Fruit fly (Drosophila melanogaster) whole organism, embryonic: ENCODE measurements around the gene Tengl3.

ENCODE experiments used
- Aef1 ChIP-seq: fragments of 200-800 bp; sonication (Bioruptor generic); IDR thresholded peaks from 3 replicates; pipeline ENCODE4 v1.3.6; 2022; ENCODE audit warnings: missing biosample characterization, missing genetic modification characterization
- CG3281 ChIP-seq: fragments of 200-800 bp; sonication (Bioruptor generic); optimal IDR thresholded peaks from 3 replicates; lab custom pipeline; 2017; ENCODE audit warnings: missing biosample characterization, mild to moderate bottlenecking, missing genetic modification characterization
- Camta ChIP-seq: fragments of 200-800 bp; sonication (Bioruptor generic); optimal IDR thresholded peaks from 2 replicates; lab custom pipeline; 2016; ENCODE audit warnings: missing biosample characterization, missing genetic modification characterization
- az2 ChIP-seq: fragments of 200-800 bp; sonication (Bioruptor generic); optimal IDR thresholded peaks from 3 replicates; lab custom pipeline; 2016; ENCODE audit warnings: missing biosample characterization, missing genetic modification characterization
- danr ChIP-seq: fragments of 200-800 bp; sonication (Bioruptor generic); IDR thresholded peaks from 2 replicates; pipeline ENCODE4 v1.3.6; 2022; ENCODE audit warnings: missing biosample characterization, missing genetic modification characterization
- sug ChIP-seq: fragments of 200-800 bp; optimal IDR thresholded peaks from 2 replicates; lab custom pipeline; 2019; ENCODE audit warnings: missing biosample characterization, mild to moderate bottlenecking, missing genetic modification characterization, moderate library complexity

- TF ChIP-seq CG3281 (no peak), az2 (GFP tag; lab: Kevin White, UChicago) (no peak), danr (GFP tag; lab: Robert Waterston, UW) (no peak), Aef1 (no peak), sug (tag; lab: Kevin White, UChicago) (no peak), Camta (GFP tag; lab: Kevin White, UChicago) (no peak)
These were observed 31.0 kb upstream of the Tengl3 start, which contains the start of gene CG17242 for dm6 chr2L:2269040-2269439.
